Worm (Caenorhabditis elegans): Measurements from ENCODE around the gene parg-2.
"Not testable (repeated sequence)": the region's sequence is repeated elsewhere in the genome, so short reads cannot be mapped to it uniquely, and the experiment has no call there.

The parg-2 gene

ce11 chrIV:8715032-8715431, at the start of gene parg-2, which contains the start of gene ipla-5:
Gene parg-2, minus strand, starts transcription at chrIV:8715132.
Gene ipla-5, plus strand, starts transcription at chrIV:8715247.
- TF ChIP-seq hlh-15, fax-1, rnt-1 (tag; optimal IDR thresholded peaks at IDR 0.05): not testable (repeated sequence)

- TF ChIP-seq fax-1 (tag; optimal IDR thresholded peaks at IDR 0.05) (no peak), eyg-1 (tag; optimal IDR thresholded peaks at IDR 0.05) (no peak), pax-1 (tag; optimal IDR thresholded peaks at IDR 0.05) (no peak), rnt-1 (tag; optimal IDR thresholded peaks at IDR 0.05) (no peak), ceh-9 (tag; optimal IDR thresholded peaks at IDR 0.05) (no peak), ceh-30 (tag; optimal IDR thresholded peaks at IDR 0.05) (no peak), pros-1 (tag; optimal IDR thresholded peaks at IDR 0.05) (no peak), lim-6 (tag; optimal IDR thresholded peaks at IDR 0.05) (no peak), zip-5 (tag; optimal IDR thresholded peaks at IDR 0.05) (no peak), ceh-18 (tag; optimal IDR thresholded peaks at IDR 0.05) (no peak), tbx-7 (tag; optimal IDR thresholded peaks at IDR 0.05) (no peak), ttx-3 (tag; optimal IDR thresholded peaks at IDR 0.05) (no peak), sdc-2 (tag; optimal IDR thresholded peaks at IDR 0.05) (no peak), tbx-2 (tag; optimal IDR thresholded peaks at IDR 0.05) (no peak), gmeb-2 (tag; optimal IDR thresholded peaks at IDR 0.05) (no peak), unc-55 (GFP tag; optimal IDR thresholded peaks at IDR 0.05) (no peak), ceh-24 (tag; optimal IDR thresholded peaks at IDR 0.05) (no peak), unc-86 (tag; optimal IDR thresholded peaks at IDR 0.05) (no peak), fkh-10 (GFP tag; optimal IDR thresholded peaks at IDR 0.05) (no peak), ceh-45 (GFP tag; IDR thresholded peaks at IDR 0.05) (no peak)
Observed at ce11 chrIV:8764567-8764966, 49.6 kb upstream of the parg-2 start, which contains the start of gene cdc-50.B. Gene cdc-50.B, plus strand, starts transcription at chrIV:8764867.

- TF ChIP-seq rnt-1 (tag; optimal IDR thresholded peaks at IDR 0.05) = no peak
- no peak for TF ChIP-seq madf-2 (tag; optimal IDR thresholded peaks at IDR 0.05)
- TF ChIP-seq pha-4 (tag; optimal IDR thresholded peaks at IDR 0.05) = no peak
- TF ChIP-seq fkh-10 (GFP tag; optimal IDR thresholded peaks at IDR 0.05) = no peak
- TF ChIP-seq dmd-4 (tag; optimal IDR thresholded peaks at IDR 0.05; ENCODE audit: borderline replicate concordance) = no peak
- peak; percentile 20 for TF ChIP-seq ceh-18 (tag; optimal IDR thresholded peaks at IDR 0.05)
- TF ChIP-seq ceh-2 (tag; optimal IDR thresholded peaks at IDR 0.05) = no peak
- no peak for TF ChIP-seq zip-5 (tag; optimal IDR thresholded peaks at IDR 0.05)
- no peak for TF ChIP-seq fax-1 (tag; optimal IDR thresholded peaks at IDR 0.05)
- no peak for TF ChIP-seq F13H6.1 (tag; optimal IDR thresholded peaks at IDR 0.05)
- TF ChIP-seq hlh-15 (tag; optimal IDR thresholded peaks at IDR 0.05) = no peak
- no peak for TF ChIP-seq unc-86 (tag; optimal IDR thresholded peaks at IDR 0.05)
- TF ChIP-seq nhr-232 (tag; optimal IDR thresholded peaks at IDR 0.05) = no peak
- TF ChIP-seq unc-42 (tag; optimal IDR thresholded peaks at IDR 0.05) = peak; percentile 84
- TF ChIP-seq nhr-11 (tag; optimal IDR thresholded peaks at IDR 0.05) = no peak
- TF ChIP-seq ceh-31 (tag; optimal IDR thresholded peaks at IDR 0.05) = peak; percentile 82
- no peak for TF ChIP-seq ceh-45 (GFP tag; IDR thresholded peaks at IDR 0.05)
- no peak for TF ChIP-seq ceh-30 (tag; optimal IDR thresholded peaks at IDR 0.05)
- TF ChIP-seq pax-1 (tag; optimal IDR thresholded peaks at IDR 0.05) = no peak
- no peak for TF ChIP-seq ceh-6 (GFP tag; optimal IDR thresholded peaks at IDR 0.05)
- TF ChIP-seq pat-9 (tag; optimal IDR thresholded peaks at IDR 0.05) = no peak
- no peak for TF ChIP-seq ttx-3 (tag; optimal IDR thresholded peaks at IDR 0.05)
- TF ChIP-seq mec-3 (tag; optimal IDR thresholded peaks at IDR 0.05; ENCODE audit: borderline replicate concordance) = no peak
- no peak for TF ChIP-seq T23F11.4 (GFP tag; optimal IDR thresholded peaks at IDR 0.05)
- TF ChIP-seq odd-2 (tag; optimal IDR thresholded peaks at IDR 0.05) = no peak
- no peak for TF ChIP-seq ama-1 (optimal IDR thresholded peaks at IDR 0.05)
- TF ChIP-seq ceh-34 (tag; optimal IDR thresholded peaks at IDR 0.05) = peak; percentile 49
- no peak for TF ChIP-seq C38D4.7 (GFP tag; optimal IDR thresholded peaks at IDR 0.05)
- TF ChIP-seq lin-11 (tag; optimal IDR thresholded peaks at IDR 0.05) = no peak
- no peak for TF ChIP-seq K02D7.2 (tag; optimal IDR thresholded peaks at IDR 0.05)
- TF ChIP-seq sox-4 (tag; optimal IDR thresholded peaks at IDR 0.05) = no peak
- no peak for TF ChIP-seq hlh-6 (tag; optimal IDR thresholded peaks at IDR 0.05)
- peak; percentile 44 for TF ChIP-seq tbx-2 (tag; optimal IDR thresholded peaks at IDR 0.05)
- TF ChIP-seq hlh-13 (GFP tag; optimal IDR thresholded peaks at IDR 0.05) = no peak
- TF ChIP-seq ref-2 (tag; optimal IDR thresholded peaks at IDR 0.05) = no peak
- TF ChIP-seq nfya-1 (tag; optimal IDR thresholded peaks at IDR 0.05) = peak; percentile 52
- TF ChIP-seq Y22D7AL.16 (tag; optimal IDR thresholded peaks at IDR 0.05) = no peak
- no peak for TF ChIP-seq ztf-16 (tag; optimal IDR thresholded peaks at IDR 0.05)
- peak; percentile 69 for TF ChIP-seq hlh-8 (tag; optimal IDR thresholded peaks at IDR 0.05)
- no peak for TF ChIP-seq ceh-22 (tag; optimal IDR thresholded peaks at IDR 0.05)
Observed at ce11 chrIV:8762471-8762870, 47.5 kb upstream of the parg-2 start.
